Fruit fly (Drosophila melanogaster) whole organism, embryonic: ENCODE measurements around the gene CkIIalpha-i3.
A peak's percentile ranks its signal among the peaks of the same experiment; 100 is the strongest.

Experiments
- BtbVII ChIP-seq: fragments of 200-800 bp; sonication (Bioruptor generic); optimal IDR thresholded peaks from 3 replicates; lab custom pipeline; 2017; ENCODE audit warnings: missing biosample characterization, mild to moderate bottlenecking, missing genetic modification characterization
- CG10654 ChIP-seq: fragments of 200-800 bp; sonication (Bioruptor generic); optimal IDR thresholded peaks from 2 replicates; lab custom pipeline; 2016; ENCODE audit warnings: missing biosample characterization, missing genetic modification characterization
- CG10979 ChIP-seq: fragments of 200-800 bp; sonication (Bioruptor generic); optimal IDR thresholded peaks from 2 replicates; lab custom pipeline; 2018; ENCODE audit warnings: missing biosample characterization, mild to moderate bottlenecking, missing genetic modification characterization, moderate library complexity
- CG11723 ChIP-seq: fragments of 200-800 bp; sonication (Bioruptor generic); optimal IDR thresholded peaks from 2 replicates; lab custom pipeline; 2017; ENCODE audit warnings: missing biosample characterization, mild to moderate bottlenecking, missing genetic modification characterization
- CG12219 ChIP-seq: fragments of 200-800 bp; sonication (Bioruptor generic); optimal IDR thresholded peaks from 3 replicates; lab custom pipeline; 2018; ENCODE audit warnings: missing biosample characterization, mild to moderate bottlenecking, missing genetic modification characterization
- CG1233 ChIP-seq: fragments of 200-800 bp; sonication (Bioruptor generic); optimal IDR thresholded peaks from 4 replicates; lab custom pipeline; 2018; ENCODE audit warnings: missing biosample characterization, mild to moderate bottlenecking, missing genetic modification characterization
- CG12769 ChIP-seq: fragments of 200-800 bp; sonication (Bioruptor generic); optimal IDR thresholded peaks from 2 replicates; lab custom pipeline; 2019; ENCODE audit warnings: missing biosample characterization, mild to moderate bottlenecking, missing genetic modification characterization, moderate library complexity
- CG13287 ChIP-seq: fragments of 200-800 bp; sonication (Bioruptor generic); IDR thresholded peaks from 2 replicates; pipeline ENCODE4 v1.3.6; 2022; ENCODE audit warnings: missing biosample characterization, missing genetic modification characterization; ENCODE audit not compliant: partially characterized antibody
- CG14710 ChIP-seq: fragments of 200-800 bp; sonication (Bioruptor generic); optimal IDR thresholded peaks from 3 replicates; lab custom pipeline; 2019; ENCODE audit warnings: missing biosample characterization, mild to moderate bottlenecking, missing genetic modification characterization, moderate library complexity
- CG14860 ChIP-seq: fragments of 200-800 bp; sonication (Bioruptor generic); IDR thresholded peaks from 3 replicates; pipeline ENCODE4 v1.3.6; 2022; ENCODE audit warnings: missing biosample characterization, missing genetic modification characterization; ENCODE audit not compliant: partially characterized antibody
- CG15011 ChIP-seq: fragments of 200-800 bp; sonication (Bioruptor generic); optimal IDR thresholded peaks from 3 replicates; lab custom pipeline; 2018; ENCODE audit warnings: missing biosample characterization, mild to moderate bottlenecking, missing genetic modification characterization
- CG15601 ChIP-seq: fragments of 200-800 bp; sonication (Bioruptor generic); optimal IDR thresholded peaks from 3 replicates; lab custom pipeline; 2019; ENCODE audit warnings: missing biosample characterization, mild to moderate bottlenecking, missing genetic modification characterization, moderate library complexity
- CG1603 ChIP-seq: fragments of 200-800 bp; sonication (Bioruptor generic); optimal IDR thresholded peaks from 2 replicates; lab custom pipeline; 2019; ENCODE audit warnings: missing biosample characterization, mild to moderate bottlenecking, missing genetic modification characterization, moderate library complexity
- CG16815 ChIP-seq: fragments of 200-800 bp; sonication (Bioruptor generic); optimal IDR thresholded peaks from 3 replicates; lab custom pipeline; 2017; ENCODE audit warnings: missing biosample characterization, mild to moderate bottlenecking, missing genetic modification characterization
- CG17385 ChIP-seq: fragments of 200-800 bp; sonication (Bioruptor generic); optimal IDR thresholded peaks from 3 replicates; lab custom pipeline; 2018; ENCODE audit warnings: missing biosample characterization, mild to moderate bottlenecking, missing genetic modification characterization
- CG17612 ChIP-seq: fragments of 200-800 bp; sonication (Bioruptor generic); IDR thresholded peaks from 2 replicates; pipeline ENCODE4 v1.3.6; 2022; ENCODE audit warnings: missing biosample characterization, missing genetic modification characterization
- CG3726 ChIP-seq: fragments of 200-800 bp; sonication (Bioruptor generic); IDR thresholded peaks from 3 replicates; pipeline ENCODE4, ENCODE4 v1.3.6; 2022; ENCODE audit warnings: missing biosample characterization, missing genetic modification characterization
- CG4328 ChIP-seq: fragments of 200-800 bp; sonication (Bioruptor generic); optimal IDR thresholded peaks from 3 replicates; lab custom pipeline; 2017; ENCODE audit warnings: missing biosample characterization, missing genetic modification reagents, missing genetic modification characterization
- CG6689 ChIP-seq: fragments of 200-800 bp; sonication (Bioruptor generic); IDR thresholded peaks from 2 replicates; pipeline ENCODE4 v1.3.6; 2022; ENCODE audit warnings: missing biosample characterization, missing genetic modification characterization
- CG6791 ChIP-seq: fragments of 200-800 bp; sonication (Bioruptor generic); IDR thresholded peaks from 3 replicates; pipeline ENCODE4 v1.3.6; 2022; ENCODE audit warnings: missing biosample characterization, missing genetic modification characterization; ENCODE audit not compliant: partially characterized antibody
- CG7839 ChIP-seq: fragments of 200-800 bp; sonication (Bioruptor generic); optimal IDR thresholded peaks from 3 replicates; lab custom pipeline; 2018; ENCODE audit warnings: missing biosample characterization, mild to moderate bottlenecking, missing genetic modification characterization, moderate library complexity
- D19B ChIP-seq: fragments of 200-800 bp; sonication (Bioruptor generic); optimal IDR thresholded peaks from 2 replicates; lab custom pipeline; 2017; ENCODE audit warnings: missing biosample characterization, mild to moderate bottlenecking, missing genetic modification characterization
- Dip3 ChIP-seq: fragments of 200-800 bp; sonication (Bioruptor generic); optimal IDR thresholded peaks from 3 replicates; lab custom pipeline; 2016; ENCODE audit warnings: missing biosample characterization, missing genetic modification characterization
- Drgx ChIP-seq: fragments of 200-800 bp; sonication (Bioruptor generic); IDR thresholded peaks from 2 replicates; pipeline ENCODE4 v1.3.6; 2022; ENCODE audit warnings: missing biosample characterization, missing genetic modification characterization
- Hmx ChIP-seq: fragments of 200-800 bp; sonication (Bioruptor generic); optimal IDR thresholded peaks from 2 replicates; lab custom pipeline; 2016; ENCODE audit warnings: missing biosample characterization, missing genetic modification characterization
- Hr39 ChIP-seq: fragments of >200 bp; optimal IDR thresholded peaks from 2 replicates; lab custom pipeline; 2017
- Max ChIP-seq: fragments of 200-800 bp; sonication (Bioruptor generic); optimal IDR thresholded peaks from 2 replicates; lab custom pipeline; 2016; ENCODE audit warnings: missing biosample characterization, mild to moderate bottlenecking, missing genetic modification characterization
- NFAT ChIP-seq: fragments of 200-800 bp; sonication (Bioruptor generic); IDR thresholded peaks from 2 replicates; pipeline ENCODE4 v1.3.6; 2022; ENCODE audit warnings: missing biosample characterization, missing genetic modification characterization
- Nf-YB ChIP-seq: fragments of 200-800 bp; sonication (Bioruptor generic); optimal IDR thresholded peaks from 3 replicates; lab custom pipeline; 2019; ENCODE audit warnings: missing biosample characterization, mild to moderate bottlenecking, missing genetic modification characterization, moderate library complexity
- NfI ChIP-seq: fragments of 200-800 bp; sonication (Bioruptor generic); optimal IDR thresholded peaks from 3 replicates; lab custom pipeline; 2018; ENCODE audit warnings: missing biosample characterization, mild to moderate bottlenecking, missing genetic modification characterization, moderate library complexity
- Oli ChIP-seq: fragments of 200-800 bp; sonication (Bioruptor generic); optimal IDR thresholded peaks from 2 replicates; lab custom pipeline; 2018; ENCODE audit warnings: missing biosample characterization, mild to moderate bottlenecking, missing genetic modification characterization, moderate library complexity
- Ssrp ChIP-seq: fragments of 200-800 bp; sonication (Bioruptor generic); optimal IDR thresholded peaks from 2 replicates; lab custom pipeline; 2018; ENCODE audit warnings: missing biosample characterization, mild to moderate bottlenecking, missing genetic modification characterization, moderate library complexity
- ase ChIP-seq: fragments of 200-800 bp; sonication (Bioruptor generic); IDR thresholded peaks from 3 replicates; pipeline ENCODE4 v1.3.6; 2022; ENCODE audit warnings: missing biosample characterization, missing genetic modification characterization
- cato ChIP-seq: fragments of 200-800 bp; sonication (Bioruptor generic); optimal IDR thresholded peaks from 2 replicates; lab custom pipeline; 2016; ENCODE audit warnings: missing biosample characterization, missing genetic modification characterization, borderline replicate concordance
- chm ChIP-seq: fragments of 200-800 bp; sonication (Bioruptor generic); IDR thresholded peaks from 2 replicates; pipeline ENCODE4 v1.3.6; 2022; ENCODE audit warnings: missing biosample characterization, missing genetic modification characterization
- ci ChIP-seq: fragments of 200-800 bp; sonication (Bioruptor generic); IDR thresholded peaks from 3 replicates; pipeline ENCODE4 v1.3.6; 2022; ENCODE audit warnings: missing biosample characterization, missing genetic modification characterization
- disco-r ChIP-seq: fragments of 200-800 bp; sonication (Bioruptor generic); optimal IDR thresholded peaks from 2 replicates; lab custom pipeline; 2016; ENCODE audit warnings: missing biosample characterization, missing genetic modification characterization
- gce ChIP-seq: fragments of 200-800 bp; sonication (Bioruptor generic); IDR thresholded peaks from 3 replicates; pipeline ENCODE4 v1.3.6; 2022; ENCODE audit warnings: missing biosample characterization, missing genetic modification characterization
- gcm ChIP-seq: fragments of 200-800 bp; sonication (Bioruptor generic); optimal IDR thresholded peaks from 2 replicates; lab custom pipeline; 2019; ENCODE audit warnings: missing biosample characterization, mild to moderate bottlenecking, missing genetic modification characterization, moderate library complexity
- gro ChIP-seq: fragments of 200-800 bp; sonication (Bioruptor generic); optimal IDR thresholded peaks from 2 replicates; lab custom pipeline; 2016; ENCODE audit warnings: missing biosample characterization, missing genetic modification characterization
- mirr ChIP-seq: fragments of 200-800 bp; sonication (Bioruptor generic); optimal IDR thresholded peaks from 3 replicates; lab custom pipeline; 2018; ENCODE audit warnings: missing biosample characterization, mild to moderate bottlenecking, missing genetic modification characterization
- phol ChIP-seq: fragments of 200-800 bp; sonication (Bioruptor generic); optimal IDR thresholded peaks from 3 replicates; lab custom pipeline; 2018; ENCODE audit warnings: missing biosample characterization, mild to moderate bottlenecking, missing genetic modification characterization, moderate library complexity
- pros ChIP-seq: fragments of 200-800 bp; sonication (Bioruptor generic); optimal IDR thresholded peaks from 3 replicates; lab custom pipeline; 2019; ENCODE audit warnings: missing biosample characterization, mild to moderate bottlenecking, missing genetic modification characterization, moderate library complexity
- pum ChIP-seq: fragments of 200-800 bp; sonication (Bioruptor generic); optimal IDR thresholded peaks from 2 replicates; lab custom pipeline; 2016; ENCODE audit warnings: missing biosample characterization, missing genetic modification characterization
- slp2 ChIP-seq: fragments of 200-800 bp; sonication (Bioruptor generic); optimal IDR thresholded peaks from 2 replicates; lab custom pipeline; 2016; ENCODE audit warnings: missing biosample characterization, missing genetic modification characterization
- so ChIP-seq: fragments of 200-800 bp; sonication (Bioruptor generic); IDR thresholded peaks from 3 replicates; pipeline ENCODE4 v1.3.6; 2022; ENCODE audit warnings: missing biosample characterization, missing genetic modification characterization
- tap ChIP-seq: fragments of 200-800 bp; optimal IDR thresholded peaks from 3 replicates; lab custom pipeline; 2019; ENCODE audit warnings: missing biosample characterization, mild to moderate bottlenecking, missing genetic modification characterization, moderate library complexity
- tx ChIP-seq: fragments of 200-800 bp; sonication (Bioruptor generic); optimal IDR thresholded peaks from 2 replicates; lab custom pipeline; 2016; ENCODE audit warnings: missing biosample characterization, missing genetic modification characterization
- zfh1 ChIP-seq: fragments of 200-800 bp; sonication (Bioruptor generic); IDR thresholded peaks from 3 replicates; pipeline ENCODE4 v1.3.6; 2022; ENCODE audit warnings: missing biosample characterization, missing genetic modification characterization

CkIIalpha-i3 gene

DNA sequence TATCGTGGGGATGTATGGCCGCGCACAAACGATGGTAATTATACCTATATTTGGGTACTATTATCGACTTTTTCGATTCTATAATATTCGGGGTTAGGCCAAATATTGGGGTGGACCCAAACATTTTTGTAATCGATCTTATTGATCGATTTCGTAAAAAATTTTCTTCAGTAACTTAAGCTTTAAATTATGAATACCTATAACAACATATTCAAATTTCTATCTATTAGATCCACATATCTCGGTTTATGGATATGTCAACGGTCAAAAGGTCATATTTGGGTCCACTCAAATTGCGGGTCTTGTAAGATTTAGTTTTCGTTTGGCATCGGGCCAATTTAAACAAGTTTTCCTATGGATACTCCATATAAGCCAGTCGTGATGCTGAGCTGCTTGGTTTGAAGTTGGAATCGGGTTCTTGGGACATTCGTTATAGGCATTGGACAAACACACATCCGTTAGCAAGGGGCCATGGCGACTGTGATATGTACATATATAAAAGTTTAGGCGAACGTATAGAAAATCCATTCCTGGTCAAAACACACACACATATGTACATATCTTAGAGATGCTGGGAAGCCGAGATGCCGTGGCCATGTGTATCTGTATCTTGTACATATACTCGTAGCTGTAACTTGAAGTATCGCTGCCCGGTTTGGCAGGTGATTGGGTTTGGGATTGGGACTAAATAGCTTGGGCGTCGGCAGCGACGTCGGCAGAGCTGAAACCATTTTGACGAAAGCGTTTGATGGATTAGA, 10.1 kb downstream of the CkIIalpha-i3 start (continued):
- peak; percentile 59 for TF ChIP-seq CG10979 (tag; lab: Kevin White, UChicago)
- no peak for TF ChIP-seq Hmx (GFP tag; lab: Kevin White, UChicago)
- no peak for TF ChIP-seq CG17612 (GFP tag; lab: Robert Waterston, UW)
- TF ChIP-seq gcm (GFP tag; lab: Kevin White, UChicago), result peak; percentile 63
- TF ChIP-seq zfh1 (GFP tag; lab: Robert Waterston, UW), result peak; percentile 69; the same call in 2 of the 3 replicates
- TF ChIP-seq CG6689, result 0 out of 2 replicates have a peak, but pooled peaks have one; percentile 46
- TF ChIP-seq CG4328 (GFP tag; lab: Kevin White, UChicago), result peak; percentile 16
- TF ChIP-seq CG16815, result peak; percentile 10
- peak; percentile 65 for TF ChIP-seq CG17385
- TF ChIP-seq Hr39, result no peak
- TF ChIP-seq tx (GFP tag; lab: Kevin White, UChicago), result no peak
- peak; percentile 65 for TF ChIP-seq CG7839
- TF ChIP-seq gce, result 0 out of 3 replicates have a peak, but pooled peaks have one; percentile 32
- peak; percentile 62; the same call in 1 of the 3 replicates for TF ChIP-seq so (GFP tag; lab: Robert Waterston, UW)
- TF ChIP-seq cato (GFP tag; lab: Kevin White, UChicago), result peak; percentile 18
- peak; percentile 51 for TF ChIP-seq Drgx (GFP tag; lab: Robert Waterston, UW)
- TF ChIP-seq CG14710 (tag; lab: Kevin White, UChicago), result peak; percentile 56
- TF ChIP-seq D19B (GFP tag; lab: Kevin White, UChicago), result peak; percentile 49
- TF ChIP-seq CG11723 (GFP tag; lab: Kevin White, UChicago), result peak; percentile 34
- TF ChIP-seq CG14860 (GFP tag; lab: Robert Waterston, UW), result no peak
- peak; percentile 62 for TF ChIP-seq Oli (tag; lab: Kevin White, UChicago)
- peak; percentile 66 for TF ChIP-seq phol (tag; lab: Kevin White, UChicago)
- peak; percentile 79 for TF ChIP-seq tap (tag; lab: Kevin White, UChicago)
- TF ChIP-seq NFAT (GFP tag; lab: Robert Waterston, UW), result no peak
- no peak for TF ChIP-seq CG13287
- TF ChIP-seq CG10654 (GFP tag; lab: Kevin White, UChicago), result peak; percentile 24
- TF ChIP-seq CG1233 (GFP tag; lab: Kevin White, UChicago), result peak; percentile 41
- TF ChIP-seq Ssrp (tag; lab: Kevin White, UChicago), result peak; percentile 24
- TF ChIP-seq Nf-YB, result peak; percentile 54
- no peak for TF ChIP-seq Max
- no peak for TF ChIP-seq pros (GFP tag; lab: Kevin White, UChicago)
- peak; percentile 38 for TF ChIP-seq CG15011 (GFP tag; lab: Kevin White, UChicago)
- TF ChIP-seq Dip3 (GFP tag; lab: Kevin White, UChicago), result peak; percentile 50
- TF ChIP-seq pum (GFP tag; lab: Kevin White, UChicago), result no peak
- peak; percentile 73 for TF ChIP-seq gro (GFP tag; lab: Kevin White, UChicago)
- TF ChIP-seq CG12219 (GFP tag; lab: Kevin White, UChicago), result peak; percentile 83
- peak; percentile 47 for TF ChIP-seq CG1603
- no peak for TF ChIP-seq disco-r (GFP tag; lab: Kevin White, UChicago)
- TF ChIP-seq slp2 (GFP tag; lab: Kevin White, UChicago), result no peak
- TF ChIP-seq mirr, result no peak
- peak; percentile 17; the same call in 1 of the 3 replicates for TF ChIP-seq ase (GFP tag; lab: Robert Waterston, UW)
- TF ChIP-seq CG3726, result no peak
- peak; percentile 71 for TF ChIP-seq BtbVII (GFP tag; lab: Kevin White, UChicago)
- peak; percentile 56; the same call in 1 of the 2 replicates for TF ChIP-seq chm
- TF ChIP-seq CG12769 (tag; lab: Kevin White, UChicago), result peak; percentile 66
- TF ChIP-seq CG6791 (GFP tag; lab: Robert Waterston, UW), result 0 out of 3 replicates have a peak, but pooled peaks have one; percentile 16
- peak; percentile 60; the same call in 2 of the 3 replicates for TF ChIP-seq ci (GFP tag; lab: Robert Waterston, UW)
- peak; percentile 41 for TF ChIP-seq CG15601
- peak; percentile 60 for TF ChIP-seq NfI (GFP tag; lab: Kevin White, UChicago)
